Worm (Caenorhabditis elegans) whole organism, late embryonic: ENCODE results near the gene ppat-1.
A peak's percentile ranks its signal among the peaks of the same experiment; 100 is the strongest.

Source experiments
- C38D4.7 ChIP-seq: fragments of 200-800 bp; sonication (Bioruptor generic); optimal IDR thresholded peaks from 2 replicates; lab custom pipeline; 2018; ENCODE audit warnings: mild to moderate bottlenecking, missing genetic modification characterization, moderate library complexity, missing compliant biosample characterization
- Y22D7AL.16 ChIP-seq: sonication (generic microtip); optimal IDR thresholded peaks from 2 replicates; lab custom pipeline; 2016; ENCODE audit warnings: missing genetic modification characterization, missing compliant biosample characterization
- ahr-1 ChIP-seq: sonication (generic microtip); optimal IDR thresholded peaks from 2 replicates; lab custom pipeline; 2016; ENCODE audit warnings: missing genetic modification characterization, missing compliant biosample characterization
- ceh-14 ChIP-seq: sonication (generic microtip); optimal IDR thresholded peaks from 2 replicates; lab custom pipeline; 2016; ENCODE audit warnings: missing genotype, missing genetic modification characterization, missing compliant biosample characterization
- ceh-18 ChIP-seq: sonication (generic microtip); optimal IDR thresholded peaks from 2 replicates; lab custom pipeline; 2016; ENCODE audit warnings: missing genetic modification characterization, missing compliant biosample characterization
- ceh-2 ChIP-seq: sonication (generic microtip); optimal IDR thresholded peaks from 2 replicates; lab custom pipeline; 2016; ENCODE audit warnings: missing genotype, missing genetic modification characterization, missing compliant biosample characterization
- ceh-22 ChIP-seq: sonication (generic microtip); optimal IDR thresholded peaks from 2 replicates; lab custom pipeline; 2017; ENCODE audit warnings: missing biosample characterization, missing genetic modification characterization
- ceh-30 ChIP-seq: fragments of 150-350 bp; optimal IDR thresholded peaks from 2 replicates; lab custom pipeline; 2014; ENCODE audit warnings: missing biosample characterization, missing genetic modification characterization
- ceh-31 ChIP-seq: sonication (generic microtip); optimal IDR thresholded peaks from 2 replicates; lab custom pipeline; 2016; ENCODE audit warnings: missing genetic modification characterization, missing compliant biosample characterization
- ceh-45 ChIP-seq: fragments of 200-800 bp; sonication (Bioruptor generic); IDR thresholded peaks from 2 replicates; pipeline ENCODE4 v1.3.6; 2022; ENCODE audit warnings: missing genetic modification reagents, missing genetic modification characterization, missing compliant biosample characterization
- ceh-48 ChIP-seq: sonication (generic microtip); optimal IDR thresholded peaks from 2 replicates; lab custom pipeline; 2016; ENCODE audit warnings: missing genetic modification characterization, inconsistent platforms, missing compliant biosample characterization
- ceh-9 ChIP-seq: sonication (generic microtip); optimal IDR thresholded peaks from 2 replicates; lab custom pipeline; 2016; ENCODE audit warnings: mild to moderate bottlenecking, missing genetic modification characterization, inconsistent platforms, missing compliant biosample characterization
- dmd-4 ChIP-seq: sonication (generic microtip); optimal IDR thresholded peaks from 2 replicates; lab custom pipeline; 2016; ENCODE audit warnings: borderline replicate concordance, missing genetic modification characterization, missing compliant biosample characterization
- dve-1 ChIP-seq: sonication (generic microtip); optimal IDR thresholded peaks from 2 replicates; lab custom pipeline; 2017; ENCODE audit warnings: antibody characterized with exemption, mild to moderate bottlenecking, missing genetic modification characterization, missing compliant biosample characterization
- elt-2 ChIP-seq: sonication (generic microtip); optimal IDR thresholded peaks from 2 replicates; lab custom pipeline; 2016; ENCODE audit warnings: missing genetic modification reagents, missing genetic modification characterization, missing compliant biosample characterization
- ets-4 ChIP-seq: sonication (generic microtip); optimal IDR thresholded peaks from 2 replicates; lab custom pipeline; 2016; ENCODE audit warnings: missing genetic modification characterization, missing compliant biosample characterization
- eyg-1 ChIP-seq: sonication (generic microtip); optimal IDR thresholded peaks from 2 replicates; lab custom pipeline; 2016; ENCODE audit warnings: missing genotype, missing genetic modification characterization, missing compliant biosample characterization
- gmeb-2 ChIP-seq: sonication (generic microtip); optimal IDR thresholded peaks from 2 replicates; lab custom pipeline; 2016; ENCODE audit warnings: missing genetic modification characterization, inconsistent platforms, missing compliant biosample characterization
- hlh-30 ChIP-seq: sonication (generic microtip); optimal IDR thresholded peaks from 2 replicates; lab custom pipeline; 2017; ENCODE audit warnings: antibody characterized with exemption, missing genetic modification characterization, missing compliant biosample characterization; ENCODE audit not compliant: insufficient read depth
- hlh-6 ChIP-seq: sonication (generic microtip); optimal IDR thresholded peaks from 2 replicates; lab custom pipeline; 2016; ENCODE audit warnings: missing genotype, missing genetic modification characterization, missing compliant biosample characterization
- hlh-8 ChIP-seq: sonication (generic microtip); optimal IDR thresholded peaks from 2 replicates; lab custom pipeline; 2016; ENCODE audit warnings: missing genotype, missing genetic modification characterization, missing compliant biosample characterization
- lin-11 ChIP-seq: fragments of 200-800 bp; sonication (Bioruptor generic); optimal IDR thresholded peaks from 2 replicates; lab custom pipeline; 2018; ENCODE audit warnings: mild to moderate bottlenecking, missing genetic modification characterization, missing compliant biosample characterization
- mec-3 ChIP-seq: sonication (generic microtip); optimal IDR thresholded peaks from 2 replicates; lab custom pipeline; 2016; ENCODE audit warnings: borderline replicate concordance, missing genetic modification characterization, missing compliant biosample characterization
- nfya-1 ChIP-seq: sonication (generic microtip); optimal IDR thresholded peaks from 2 replicates; lab custom pipeline; 2017; ENCODE audit warnings: missing genetic modification characterization, mild to moderate bottlenecking, missing compliant biosample characterization, antibody characterized with exemption, moderate library complexity
- nhr-11 ChIP-seq: fragments of 150-350 bp; optimal IDR thresholded peaks from 2 replicates; lab custom pipeline; 2014; ENCODE audit warnings: missing biosample characterization, missing genetic modification characterization
- nhr-232 ChIP-seq: sonication (generic microtip); optimal IDR thresholded peaks from 2 replicates; lab custom pipeline; 2016; ENCODE audit warnings: missing genetic modification characterization, missing compliant biosample characterization
- odd-2 ChIP-seq: sonication (generic microtip); optimal IDR thresholded peaks from 2 replicates; lab custom pipeline; 2017; ENCODE audit warnings: antibody characterized with exemption, mild to moderate bottlenecking, missing genetic modification characterization, missing compliant biosample characterization
- pat-9 ChIP-seq: fragments of 200-800 bp; sonication (Bioruptor generic); optimal IDR thresholded peaks from 2 replicates; lab custom pipeline; 2018; ENCODE audit warnings: mild to moderate bottlenecking, missing genetic modification characterization, moderate library complexity, missing compliant biosample characterization
- pha-4 ChIP-seq: fragments of 150-350 bp; optimal IDR thresholded peaks from 2 replicates; lab custom pipeline; 2018; ENCODE audit warnings: missing biosample characterization, missing genetic modification reagents, missing genetic modification characterization
- pqm-1 ChIP-seq: sonication (generic microtip); optimal IDR thresholded peaks from 2 replicates; lab custom pipeline; 2016; ENCODE audit warnings: missing genetic modification characterization, missing compliant biosample characterization
- pros-1 ChIP-seq: fragments of 150-350 bp; optimal IDR thresholded peaks from 2 replicates; lab custom pipeline; 2014; ENCODE audit warnings: missing biosample characterization, missing genetic modification reagents, missing genetic modification characterization
- ref-2 ChIP-seq: sonication (generic microtip); optimal IDR thresholded peaks from 2 replicates; lab custom pipeline; 2016; ENCODE audit warnings: missing genetic modification characterization, missing compliant biosample characterization
- rnt-1 ChIP-seq: sonication (generic microtip); optimal IDR thresholded peaks from 2 replicates; lab custom pipeline; 2016; ENCODE audit warnings: missing genetic modification characterization, missing compliant biosample characterization
- sdc-2 ChIP-seq: sonication (generic microtip); optimal IDR thresholded peaks from 2 replicates; lab custom pipeline; 2016; ENCODE audit warnings: missing genotype, missing genetic modification characterization, missing compliant biosample characterization
- sox-2 ChIP-seq: fragments of 200-800 bp; sonication (Bioruptor generic); IDR thresholded peaks from 2 replicates; pipeline ENCODE4 v1.3.6; 2022; ENCODE audit warnings: missing genetic modification reagents, missing genetic modification characterization, missing compliant biosample characterization
- syd-9 ChIP-seq: sonication (generic microtip); optimal IDR thresholded peaks from 2 replicates; lab custom pipeline; 2016; ENCODE audit warnings: mild to moderate bottlenecking, missing genetic modification characterization, moderate library complexity, missing compliant biosample characterization
- tbx-2 ChIP-seq: sonication (generic microtip); optimal IDR thresholded peaks from 2 replicates; lab custom pipeline; 2016; ENCODE audit warnings: missing genetic modification characterization, missing compliant biosample characterization
- ttx-3 ChIP-seq: sonication (generic microtip); optimal IDR thresholded peaks from 2 replicates; lab custom pipeline; 2016; ENCODE audit warnings: missing genetic modification reagents, missing genetic modification characterization, missing compliant biosample characterization
- unc-3 ChIP-seq, 2 experiments: fragments of 200-800 bp in 1 of 2; sonication (Bioruptor generic) in 1 of 2; sonication (generic microtip) in 1 of 2; conservative IDR thresholded peaks in 1 of 2; optimal IDR thresholded peaks in 1 of 2; 2 replicates each; pipeline versions ENCODE4 v1.3.6 to Lab custom; 2016 to 2022; ENCODE audit warnings: missing compliant biosample characterization in 2 of 2, missing genetic modification characterization in 2 of 2, missing genetic modification reagents in 1 of 2
- unc-42 ChIP-seq: sonication (generic microtip); optimal IDR thresholded peaks from 2 replicates; lab custom pipeline; 2016; ENCODE audit warnings: missing genotype, missing genetic modification characterization, missing compliant biosample characterization
- unc-55 ChIP-seq: sonication (generic microtip); optimal IDR thresholded peaks from 2 replicates; lab custom pipeline; 2017; ENCODE audit warnings: missing biosample characterization, missing genetic modification reagents, missing genetic modification characterization
- zip-5 ChIP-seq: sonication (generic microtip); optimal IDR thresholded peaks from 2 replicates; lab custom pipeline; 2016; ENCODE audit warnings: missing genetic modification characterization, missing compliant biosample characterization
- ztf-16 ChIP-seq: sonication (generic microtip); optimal IDR thresholded peaks from 2 replicates; lab custom pipeline; 2017; ENCODE audit warnings: missing genetic modification characterization, missing compliant biosample characterization

The ppat-1 gene

DNA sequence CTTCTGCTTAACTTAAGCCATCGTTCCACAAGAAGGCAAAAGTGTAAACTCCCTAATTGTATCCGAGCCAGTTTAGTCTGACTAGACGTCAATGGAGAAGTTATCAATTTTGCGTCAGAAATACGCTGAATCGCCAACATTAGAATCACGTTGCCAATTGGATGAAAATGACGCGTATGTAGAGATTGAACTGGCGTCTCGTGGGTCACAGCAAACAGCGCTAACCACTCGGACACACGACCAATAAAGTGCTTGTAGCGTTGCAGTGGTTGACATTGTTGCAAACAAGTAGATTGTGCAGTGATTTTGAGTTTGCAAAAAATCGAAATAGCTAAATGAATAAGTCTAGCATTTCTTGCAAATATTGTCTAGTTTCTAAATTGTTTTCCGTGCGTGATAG, 515 bp downstream of the ppat-1 start (continued):
- no peak for TF ChIP-seq unc-42 (tag; lab: Kevin White, UChicago)
- peak; percentile 80 for TF ChIP-seq gmeb-2 (tag; lab: Kevin White, UChicago)
- no peak for TF ChIP-seq pha-4 (tag; lab: Kevin White, UChicago)
- TF ChIP-seq lin-11, result peak; percentile 65
- peak; percentile 66 for TF ChIP-seq dmd-4
- TF ChIP-seq unc-55 (GFP tag; lab: Kevin White, UChicago), result no peak
- peak; percentile 75 for TF ChIP-seq ttx-3 (tag; lab: Kevin White, UChicago)
- peak; percentile 51 for TF ChIP-seq ceh-30
- TF ChIP-seq Y22D7AL.16 (tag; lab: Kevin White, UChicago), result peak; percentile 63
- TF ChIP-seq pat-9, result peak; percentile 74
- peak; percentile 80 for TF ChIP-seq syd-9 (tag; lab: Kevin White, UChicago)
- peak; percentile 65 for TF ChIP-seq sox-2
- TF ChIP-seq hlh-8 (tag; lab: Kevin White, UChicago), result peak; percentile 24
- peak; percentile 40; the same call in 1 of the 2 replicates for TF ChIP-seq unc-3 (GFP tag; conservative IDR thresholded peaks at IDR 0.05; lab: Robert Waterston, UW)
- TF ChIP-seq unc-3 (tag; optimal IDR thresholded peaks at IDR 0.05; lab: Kevin White, UChicago), result peak; percentile 61
- TF ChIP-seq ceh-48 (tag; lab: Kevin White, UChicago), result peak; percentile 65
- peak; percentile 62 for TF ChIP-seq rnt-1 (tag; lab: Kevin White, UChicago)
- TF ChIP-seq pqm-1, result peak; percentile 44
- TF ChIP-seq C38D4.7 (GFP tag; lab: Kevin White, UChicago), result peak; percentile 74
- TF ChIP-seq ahr-1 (tag; lab: Kevin White, UChicago), result peak; percentile 69
- peak; percentile 77 for TF ChIP-seq dve-1
- peak; percentile 59 for TF ChIP-seq nfya-1 (tag; lab: Kevin White, UChicago)
- no peak for TF ChIP-seq pros-1
- TF ChIP-seq nhr-232 (tag; lab: Kevin White, UChicago), result peak; percentile 75
- TF ChIP-seq ref-2 (tag; lab: Kevin White, UChicago), result peak; percentile 88

- TF ChIP-seq nfya-1 (tag; lab: Kevin White, UChicago) (peak; percentile 70), sox-2 (no peak), ceh-18 (tag; lab: Kevin White, UChicago) (peak; percentile 14), ceh-2 (tag; lab: Kevin White, UChicago) (no peak), elt-2 (tag; lab: Kevin White, UChicago) (peak; percentile 63), ztf-16 (tag; lab: Kevin White, UChicago) (peak; percentile 5), ceh-31 (peak; percentile 23), hlh-8 (tag; lab: Kevin White, UChicago) (no peak), tbx-2 (peak; percentile 50), ets-4 (tag; lab: Kevin White, UChicago) (peak; percentile 16), unc-42 (tag; lab: Kevin White, UChicago) (peak; percentile 29)
These were observed 4.2 kb downstream of the ppat-1 start, which contains the start of gene nifk-1 for ce11 chrIII:4693281-4693680. TSS of gene nifk-1 (minus strand) at chrIII:4693307.

DNA sequence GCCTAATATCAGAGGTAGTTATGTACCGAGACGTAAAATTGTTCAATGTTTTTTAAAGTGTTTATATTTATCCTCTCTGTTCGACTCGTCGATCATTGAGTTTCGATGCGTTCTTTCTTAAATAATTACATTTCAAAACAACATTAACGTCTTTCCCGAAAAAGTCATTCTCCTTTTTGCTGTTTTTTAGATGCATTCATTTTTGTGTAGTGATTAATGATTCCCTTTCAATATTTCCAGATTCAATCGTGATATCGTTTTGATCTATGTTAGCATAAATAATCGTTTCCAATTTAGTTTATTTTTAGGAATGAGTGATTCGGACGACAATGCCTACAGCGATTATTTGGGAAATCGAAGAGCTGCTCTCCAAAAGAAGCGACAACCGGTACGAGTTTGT, 4.6 kb downstream of the ppat-1 start, which contains the start of gene T04A8.8:
TSS of gene T04A8.8 (plus strand) at position 301 of the 400 bp plus-strand sequence.
- TF ChIP-seq hlh-8 (tag; lab: Kevin White, UChicago) (no peak), ceh-14 (tag; lab: Kevin White, UChicago) (no peak), ahr-1 (tag; lab: Kevin White, UChicago) (no peak)

- TF ChIP-seq ceh-48 (tag; lab: Kevin White, UChicago) (no peak), ceh-30 (no peak), sox-2 (no peak), nhr-11 (tag; lab: Kevin White, UChicago) (no peak), ceh-18 (tag; lab: Kevin White, UChicago) (no peak), hlh-6 (tag; lab: Kevin White, UChicago) (no peak), sdc-2 (no peak), nfya-1 (tag; lab: Kevin White, UChicago) (no peak), ceh-45 (GFP tag; lab: Robert Waterston, UW) (no peak), ceh-22 (tag; lab: Kevin White, UChicago) (no peak), hlh-30 (no peak), mec-3 (no peak), nhr-232 (tag; lab: Kevin White, UChicago) (no peak), gmeb-2 (tag; lab: Kevin White, UChicago) (no peak), hlh-8 (tag; lab: Kevin White, UChicago) (no peak), ceh-9 (tag; lab: Kevin White, UChicago) (no peak), odd-2 (tag; lab: Kevin White, UChicago) (no peak), eyg-1 (tag; lab: Kevin White, UChicago) (no peak), zip-5 (tag; lab: Kevin White, UChicago) (no peak), syd-9 (tag; lab: Kevin White, UChicago) (no peak)
These were observed 6.0 kb downstream of the ppat-1 start, which contains the start of gene T04A8.7 for ce11 chrIII:4695057-4695456. TSS of gene T04A8.7 (plus strand) at chrIII:4695357.
